Fruit fly (Drosophila melanogaster) whole organism, embryonic: ENCODE measurements around the gene CG14036.

Source experiments
- BEAF-32 ChIP-seq: fragments of 200-800 bp; sonication (Bioruptor generic); optimal IDR thresholded peaks from 3 replicates; lab custom pipeline; 2017; ENCODE audit warnings: missing biosample characterization, missing genetic modification characterization, mild to moderate bottlenecking, moderate library complexity, missing genetic modification reagents
- CG11093 ChIP-seq: fragments of 200-800 bp; sonication (Bioruptor generic); IDR thresholded peaks from 3 replicates; pipeline ENCODE4 v1.3.6; 2022; ENCODE audit warnings: missing biosample characterization, missing genetic modification characterization
- CG11398 ChIP-seq: fragments of 200-800 bp; sonication (Bioruptor generic); optimal IDR thresholded peaks from 2 replicates; lab custom pipeline; 2016; ENCODE audit warnings: missing biosample characterization, missing genetic modification characterization
- CG12299 ChIP-seq: fragments of 200-800 bp; sonication (Bioruptor generic); optimal IDR thresholded peaks from 2 replicates; lab custom pipeline; 2018; ENCODE audit warnings: missing biosample characterization, mild to moderate bottlenecking, missing genetic modification characterization
- CG12744 ChIP-seq: fragments of 200-800 bp; sonication (Bioruptor generic); optimal IDR thresholded peaks from 2 replicates; lab custom pipeline; 2016; ENCODE audit warnings: missing biosample characterization, missing genetic modification characterization
- CG15514 ChIP-seq: fragments of 200-800 bp; sonication (Bioruptor generic); optimal IDR thresholded peaks from 3 replicates; lab custom pipeline; 2017; ENCODE audit warnings: missing biosample characterization, missing genetic modification characterization, mild to moderate bottlenecking, moderate library complexity, missing genetic modification reagents
- CG1647 ChIP-seq: fragments of 200-800 bp; sonication (Bioruptor generic); optimal IDR thresholded peaks from 3 replicates; lab custom pipeline; 2016; ENCODE audit warnings: missing biosample characterization, missing genetic modification characterization
- CG3726 ChIP-seq: fragments of 200-800 bp; sonication (Bioruptor generic); IDR thresholded peaks from 3 replicates; pipeline ENCODE4, ENCODE4 v1.3.6; 2022; ENCODE audit warnings: missing biosample characterization, missing genetic modification characterization
- CG4282 ChIP-seq: fragments of 200-800 bp; sonication (Bioruptor generic); optimal IDR thresholded peaks from 2 replicates; lab custom pipeline; 2016; ENCODE audit warnings: missing biosample characterization, missing genetic modification characterization
- CG6683 ChIP-seq: fragments of 200-800 bp; sonication (Bioruptor generic); optimal IDR thresholded peaks from 2 replicates; lab custom pipeline; 2017; ENCODE audit warnings: missing biosample characterization, mild to moderate bottlenecking, missing genetic modification characterization, missing genetic modification reagents
- CG7839 ChIP-seq: fragments of 200-800 bp; sonication (Bioruptor generic); optimal IDR thresholded peaks from 3 replicates; lab custom pipeline; 2018; ENCODE audit warnings: missing biosample characterization, mild to moderate bottlenecking, missing genetic modification characterization, moderate library complexity
- CG8359 ChIP-seq: fragments of 200-800 bp; sonication (Bioruptor generic); optimal IDR thresholded peaks from 2 replicates; lab custom pipeline; 2017; ENCODE audit warnings: missing biosample characterization, mild to moderate bottlenecking, missing genetic modification characterization, borderline replicate concordance
- D19A ChIP-seq: fragments of 200-800 bp; optimal IDR thresholded peaks from 3 replicates; lab custom pipeline; 2019; ENCODE audit warnings: missing biosample characterization, mild to moderate bottlenecking, missing genetic modification characterization, moderate library complexity
- Dad ChIP-seq: fragments of 200-800 bp; sonication (Bioruptor generic); optimal IDR thresholded peaks from 3 replicates; lab custom pipeline; 2016; ENCODE audit warnings: missing biosample characterization, missing genetic modification characterization
- Dp ChIP-seq: fragments of 200-800 bp; sonication (Bioruptor generic); optimal IDR thresholded peaks from 2 replicates; lab custom pipeline; 2018; ENCODE audit warnings: missing biosample characterization, mild to moderate bottlenecking, missing genetic modification characterization, moderate library complexity
- E2f1 ChIP-seq: fragments of 200-800 bp; sonication (Bioruptor generic); IDR thresholded peaks from 2 replicates; pipeline ENCODE4 v1.3.6; 2022; ENCODE audit warnings: missing biosample characterization, missing genetic modification characterization
- Gug ChIP-seq: fragments of 200-800 bp; sonication (Bioruptor generic); IDR thresholded peaks from 4 replicates; pipeline ENCODE4 v1.3.6; 2022; ENCODE audit warnings: missing biosample characterization, missing genetic modification characterization
- Hr3 ChIP-seq: fragments of 200-800 bp; sonication (Bioruptor generic); optimal IDR thresholded peaks from 3 replicates; lab custom pipeline; 2016; ENCODE audit warnings: missing biosample characterization, missing genetic modification characterization
- Hr39 ChIP-seq: fragments of >200 bp; optimal IDR thresholded peaks from 2 replicates; lab custom pipeline; 2017
- Lpt ChIP-seq: fragments of >200 bp; optimal IDR thresholded peaks from 2 replicates; lab custom pipeline; 2018; ENCODE audit warnings: missing biosample characterization, missing genetic modification characterization
- Oli ChIP-seq: fragments of 200-800 bp; sonication (Bioruptor generic); optimal IDR thresholded peaks from 2 replicates; lab custom pipeline; 2018; ENCODE audit warnings: missing biosample characterization, mild to moderate bottlenecking, missing genetic modification characterization, moderate library complexity
- Opbp ChIP-seq: fragments of 200-800 bp; sonication (Bioruptor generic); IDR thresholded peaks from 3 replicates; pipeline ENCODE4 v1.3.6; 2022; ENCODE audit warnings: missing biosample characterization, missing genetic modification characterization; ENCODE audit not compliant: partially characterized antibody
- Six4 ChIP-seq: fragments of 200-800 bp; sonication (Bioruptor generic); optimal IDR thresholded peaks from 2 replicates; lab custom pipeline; 2016; ENCODE audit warnings: missing biosample characterization, missing genetic modification characterization
- TFAM ChIP-seq: fragments of 200-800 bp; sonication (Bioruptor generic); optimal IDR thresholded peaks from 2 replicates; lab custom pipeline; 2017; ENCODE audit warnings: missing biosample characterization, missing genetic modification characterization, inconsistent platforms
- YL-1 ChIP-seq: fragments of 200-800 bp; sonication (Bioruptor generic); optimal IDR thresholded peaks from 3 replicates; lab custom pipeline; 2017; ENCODE audit warnings: missing biosample characterization, mild to moderate bottlenecking, missing genetic modification characterization
- ara ChIP-seq: fragments of 200-800 bp; sonication (Bioruptor generic); IDR thresholded peaks from 2 replicates; pipeline ENCODE4 v1.3.6; 2022; ENCODE audit warnings: missing biosample characterization, missing genetic modification characterization
- ato ChIP-seq: fragments of 200-800 bp; sonication (Bioruptor generic); IDR thresholded peaks from 2 replicates; pipeline ENCODE4 v1.3.6; 2022; ENCODE audit warnings: missing biosample characterization, missing genetic modification characterization; ENCODE audit not compliant: partially characterized antibody
- bcd ChIP-seq: fragments of 200-800 bp; sonication (Bioruptor generic); optimal IDR thresholded peaks from 2 replicates; lab custom pipeline; 2017; ENCODE audit warnings: missing biosample characterization, mild to moderate bottlenecking, missing genetic modification characterization
- bowl ChIP-seq: fragments of 200-800 bp; sonication (Bioruptor generic); IDR thresholded peaks from 2 replicates; pipeline ENCODE4 v1.3.6; 2022; ENCODE audit warnings: missing biosample characterization, missing genetic modification characterization
- cato ChIP-seq: fragments of 200-800 bp; sonication (Bioruptor generic); optimal IDR thresholded peaks from 2 replicates; lab custom pipeline; 2016; ENCODE audit warnings: missing biosample characterization, missing genetic modification characterization, borderline replicate concordance
- chm ChIP-seq: fragments of 200-800 bp; sonication (Bioruptor generic); IDR thresholded peaks from 2 replicates; pipeline ENCODE4 v1.3.6; 2022; ENCODE audit warnings: missing biosample characterization, missing genetic modification characterization
- croc ChIP-seq: fragments of 200-800 bp; sonication (Bioruptor generic); conservative IDR thresholded peaks from 3 replicates; pipeline ENCODE4 v1.3.6; 2022; ENCODE audit warnings: missing biosample characterization, missing genetic modification characterization
- dan ChIP-seq: fragments of 200-800 bp; sonication (Bioruptor generic); IDR thresholded peaks from 2 replicates; pipeline ENCODE4 v1.3.6; 2022; ENCODE audit warnings: missing biosample characterization, missing genetic modification characterization
- fru ChIP-seq: fragments of >200 bp; optimal IDR thresholded peaks from 2 replicates; lab custom pipeline; 2017
- her ChIP-seq: fragments of 200-800 bp; sonication (Bioruptor generic); optimal IDR thresholded peaks from 2 replicates; lab custom pipeline; 2016; ENCODE audit warnings: missing biosample characterization, missing genetic modification characterization
- lmd ChIP-seq: fragments of 200-800 bp; sonication (Bioruptor generic); IDR thresholded peaks from 2 replicates; pipeline ENCODE4 v1.3.6; 2022; ENCODE audit warnings: missing biosample characterization, missing genetic modification characterization
- odd ChIP-seq: fragments of 200-800 bp; sonication (Bioruptor generic); optimal IDR thresholded peaks from 2 replicates; lab custom pipeline; 2017; ENCODE audit warnings: missing biosample characterization, mild to moderate bottlenecking, missing genetic modification characterization
- pan ChIP-seq, 4 experiments: fragments of >200 bp in 3 of 4; fragments of 200-800 bp in 1 of 4; sonication (Bioruptor generic) in 1 of 4; optimal IDR thresholded peaks in 3 of 4; IDR thresholded peaks in 1 of 4; 2 replicates each; pipeline versions ENCODE4 v1.3.6 to Lab custom; 2017 to 2022; ENCODE audit warnings: missing biosample characterization in 2 of 4, missing genetic modification characterization in 2 of 4, mixed read lengths in 1 of 4
- peb ChIP-seq: fragments of 200-800 bp; sonication (Bioruptor generic); IDR thresholded peaks from 2 replicates; pipeline ENCODE4 v1.3.6; 2022; ENCODE audit warnings: missing biosample characterization, missing genetic modification characterization
- phol ChIP-seq: fragments of 200-800 bp; sonication (Bioruptor generic); optimal IDR thresholded peaks from 3 replicates; lab custom pipeline; 2018; ENCODE audit warnings: missing biosample characterization, mild to moderate bottlenecking, missing genetic modification characterization, moderate library complexity
- row ChIP-seq: fragments of 200-800 bp; sonication (Bioruptor generic); IDR thresholded peaks from 3 replicates; pipeline ENCODE4 v1.3.6; 2022; ENCODE audit warnings: missing biosample characterization, missing genetic modification characterization
- salm ChIP-seq: fragments of 200-800 bp; sonication (Bioruptor generic); optimal IDR thresholded peaks from 2 replicates; lab custom pipeline; 2018; ENCODE audit warnings: missing biosample characterization, mild to moderate bottlenecking, missing genetic modification characterization
- sc ChIP-seq, 3 experiments: fragments of >200 bp in 2 of 3; fragments of 200-800 bp in 1 of 3; sonication (Bioruptor generic) in 1 of 3; optimal IDR thresholded peaks; 2 replicates in 2 of 3; 3 replicates in 1 of 3; lab custom pipeline; 2017; ENCODE audit warnings: mild to moderate bottlenecking in 1 of 3, missing biosample characterization in 1 of 3, missing genetic modification characterization in 1 of 3, missing genetic modification reagents in 1 of 3
- so ChIP-seq: fragments of 200-800 bp; sonication (Bioruptor generic); IDR thresholded peaks from 3 replicates; pipeline ENCODE4 v1.3.6; 2022; ENCODE audit warnings: missing biosample characterization, missing genetic modification characterization
- sob ChIP-seq: fragments of 200-800 bp; sonication (Bioruptor generic); IDR thresholded peaks from 2 replicates; pipeline ENCODE4 v1.3.6; 2022; ENCODE audit warnings: missing biosample characterization, missing genetic modification characterization
- ssp ChIP-seq: fragments of 200-800 bp; sonication (Bioruptor generic); IDR thresholded peaks from 2 replicates; pipeline ENCODE4 v1.3.6; 2022; ENCODE audit warnings: missing biosample characterization, missing genetic modification characterization
- tin ChIP-seq: fragments of 200-800 bp; sonication (Bioruptor generic); optimal IDR thresholded peaks from 3 replicates; lab custom pipeline; 2016; ENCODE audit warnings: missing biosample characterization, missing genetic modification characterization
- vfl ChIP-seq: fragments of 200-800 bp; sonication (Bioruptor generic); optimal IDR thresholded peaks from 2 replicates; lab custom pipeline; 2016; ENCODE audit warnings: missing biosample characterization, missing genetic modification characterization
- z ChIP-seq: fragments of 200-800 bp; sonication (Bioruptor generic); IDR thresholded peaks from 3 replicates; pipeline ENCODE4 v1.3.6; 2022; ENCODE audit warnings: missing biosample characterization, missing genetic modification characterization

The CG14036 gene

DNA sequence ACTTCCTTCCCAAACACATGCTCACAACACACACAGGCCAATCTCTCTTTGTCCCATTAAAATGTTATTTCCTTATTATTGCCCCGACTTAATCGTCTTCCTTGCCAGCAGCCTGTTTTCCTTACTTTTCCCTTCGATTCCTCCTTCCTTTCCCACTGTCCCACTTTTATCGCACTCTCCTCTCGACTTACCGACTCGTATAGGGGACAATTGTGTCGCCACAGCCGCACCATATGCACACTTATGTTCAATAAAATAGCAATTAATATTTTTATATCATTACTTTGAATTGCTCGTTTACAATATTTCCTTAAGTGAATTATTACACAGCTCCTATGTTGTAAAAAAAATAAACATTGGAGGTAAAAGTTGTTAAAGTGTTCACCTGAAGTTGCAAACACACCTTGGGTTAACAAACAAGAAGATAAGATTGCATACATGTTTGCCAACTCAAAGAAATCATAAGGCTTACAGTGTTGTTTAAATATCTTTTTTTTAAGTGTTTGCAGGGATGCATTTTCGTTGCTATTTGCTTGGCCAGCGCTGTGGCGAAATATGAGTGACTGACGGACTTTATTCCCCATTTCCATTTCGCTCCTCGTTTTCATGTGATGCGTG, 32.2 kb upstream of the CG14036 start (continued):
- TF ChIP-seq z (GFP tag; lab: Robert Waterston, UW) (peak; percentile 30; the same call in 1 of the 3 replicates), pan (optimal IDR thresholded peaks at IDR 0.05; lab: Kevin White, UChicago) (no peak), pan (GFP tag; optimal IDR thresholded peaks at IDR 0.05 in 1 of 2, IDR thresholded peaks at IDR 0.05 in 1 of 2) (peak in 1 of 2 experiments; percentile 59), ara (GFP tag; lab: Robert Waterston, UW) (peak; percentile 62; the same call in 1 of the 2 replicates), lmd (GFP tag; lab: Robert Waterston, UW) (peak; percentile 68), CG1647 (GFP tag; lab: Kevin White, UChicago) (peak; percentile 82), bcd (peak; percentile 72), TFAM (no peak), bowl (GFP tag; lab: Robert Waterston, UW) (peak; percentile 38; the same call in 1 of the 2 replicates), dan (no peak), CG11398 (GFP tag; lab: Kevin White, UChicago) (peak; percentile 43), CG3726 (GFP tag; lab: Robert Waterston, UW) (no peak), CG4282 (GFP tag; lab: Kevin White, UChicago) (no peak), D19A (tag; lab: Kevin White, UChicago) (peak; percentile 76), odd (GFP tag; lab: Kevin White, UChicago) (peak; percentile 85), YL-1 (GFP tag; lab: Kevin White, UChicago) (peak; percentile 17), Lpt (GFP tag; lab: Kevin White, UChicago) (no peak), CG12744 (GFP tag; lab: Kevin White, UChicago) (peak; percentile 53), chm (no peak), row (GFP tag; lab: Robert Waterston, UW) (peak; percentile 69), so (GFP tag; lab: Robert Waterston, UW) (0 out of 3 replicates have a peak, but pooled peaks have one; percentile 59), tin (GFP tag; lab: Kevin White, UChicago) (peak; percentile 49), croc (peak; percentile 20; the same call in 1 of the 3 replicates), ssp (GFP tag; lab: Robert Waterston, UW) (no peak; the same call in 1 of the 2 replicates), CG8359 (GFP tag; lab: Kevin White, UChicago) (peak; percentile 72), Gug (GFP tag; lab: Robert Waterston, UW) (peak; percentile 41; the same call in 1 of the 4 replicates), Six4 (GFP tag; lab: Kevin White, UChicago) (peak; percentile 66), Opbp (GFP tag; lab: Robert Waterston, UW) (no peak), E2f1 (GFP tag; lab: Robert Waterston, UW) (no peak), sc (optimal IDR thresholded peaks at IDR 0.05; lab: Kevin White, UChicago) (no peak), sc (GFP tag; optimal IDR thresholded peaks at IDR 0.05; lab: Kevin White, UChicago) (peak; percentile 60), BEAF-32 (no peak), CG15514 (GFP tag; lab: Kevin White, UChicago) (peak; percentile 63), Dad (GFP tag; lab: Kevin White, UChicago) (peak; percentile 16), sob (GFP tag; lab: Robert Waterston, UW) (peak; percentile 58), peb (GFP tag; lab: Robert Waterston, UW) (no peak), phol (tag; lab: Kevin White, UChicago) (peak; percentile 82), Oli (tag; lab: Kevin White, UChicago) (peak; percentile 85), Hr39 (no peak), cato (GFP tag; lab: Kevin White, UChicago) (peak; percentile 53), Dp (no peak), CG12299 (tag; lab: Kevin White, UChicago) (peak; percentile 70), salm (peak; percentile 75), CG6683 (GFP tag; lab: Kevin White, UChicago) (peak; percentile 57), her (GFP tag; lab: Kevin White, UChicago) (peak; percentile 51), CG11093 (GFP tag; lab: Robert Waterston, UW) (0 out of 3 replicates have a peak, but pooled peaks have one; percentile 25), ato (GFP tag; lab: Robert Waterston, UW) (no peak), fru (lab: Kevin White, UChicago) (no peak), vfl (GFP tag; lab: Kevin White, UChicago) (peak; percentile 36), Hr3 (peak; percentile 48), CG7839 (peak; percentile 89)
